Fruit fly (Drosophila melanogaster): ENCODE results near the gene CG13631.
A peak's percentile ranks its signal among the peaks of the same experiment; 100 is the strongest.

DNA sequence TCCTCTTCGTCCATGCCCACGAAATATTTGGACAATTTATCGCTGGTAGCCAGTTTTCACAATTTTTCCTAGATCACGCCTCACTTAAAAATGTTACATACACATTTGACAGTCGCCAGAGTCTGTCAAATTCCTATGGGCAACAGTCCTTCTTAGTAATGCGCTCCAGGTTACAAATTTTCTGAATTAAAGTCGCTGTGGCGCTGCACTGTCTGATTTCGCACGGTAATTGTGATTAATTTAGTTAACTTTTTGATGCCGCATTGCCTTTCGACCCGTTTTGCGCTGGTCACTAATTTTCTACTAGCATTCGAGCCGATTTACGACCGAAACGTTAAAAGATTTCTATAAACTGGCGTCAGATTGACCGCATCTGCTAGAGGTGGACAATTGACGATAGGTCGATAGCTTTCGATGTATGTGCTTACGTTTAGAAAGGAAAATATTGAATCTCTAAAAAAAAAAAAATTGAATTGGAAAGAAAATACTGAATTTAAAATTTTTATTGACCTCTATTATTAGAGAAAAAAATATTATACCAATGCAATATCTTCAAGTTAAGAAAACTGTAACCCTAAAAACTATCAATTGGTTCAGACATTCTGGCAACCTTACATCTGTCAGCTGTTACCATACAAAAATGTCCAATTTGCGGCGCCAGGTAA, 44.6 kb downstream of the CG13631 start, which contains the start of the genes lili and CG34150:
- TF ChIP-seq CG1620 (GFP tag; optimal IDR thresholded peaks at IDR 0.05) (peak; percentile 78), CG11617 (GFP tag; optimal IDR thresholded peaks at IDR 0.05) (peak; percentile 79), CG33017 (tag; optimal IDR thresholded peaks at IDR 0.05) (peak; percentile 60)

Data from whole organism, adult.